Fruit fly (Drosophila melanogaster) whole organism, pupa: ENCODE measurements around the gene Culd.

Experiments used
- CG10348 ChIP-seq: fragments of 200-800 bp; sonication (Bioruptor generic); IDR thresholded peaks from 2 replicates; pipeline ENCODE4 v1.3.6; 2022; ENCODE audit warnings: missing biosample characterization, missing genetic modification characterization
- CG12605 ChIP-seq: fragments of 200-800 bp; sonication (Bioruptor generic); IDR thresholded peaks from 2 replicates; pipeline ENCODE4 v1.3.6; 2022; ENCODE audit warnings: missing biosample characterization, missing genetic modification characterization
- CG13204 ChIP-seq: fragments of 200-800 bp; sonication (Bioruptor generic); optimal IDR thresholded peaks from 2 replicates; lab custom pipeline; 2018; ENCODE audit warnings: missing biosample characterization, mild to moderate bottlenecking, missing genetic modification characterization, moderate library complexity
- CG14655 ChIP-seq: fragments of 200-800 bp; sonication (Bioruptor generic); optimal IDR thresholded peaks from 3 replicates; lab custom pipeline; 2017; ENCODE audit warnings: mild to moderate bottlenecking, missing biosample characterization, missing genetic modification reagents, missing genetic modification characterization
- CG15710 ChIP-seq: fragments of 200-800 bp; sonication (Bioruptor generic); optimal IDR thresholded peaks from 2 replicates; lab custom pipeline; 2018; ENCODE audit warnings: missing biosample characterization, mild to moderate bottlenecking, missing genetic modification characterization, moderate library complexity
- CG17806 ChIP-seq: fragments of 200-800 bp; sonication (Bioruptor generic); optimal IDR thresholded peaks from 2 replicates; lab custom pipeline; 2018; ENCODE audit warnings: missing biosample characterization, mild to moderate bottlenecking, missing genetic modification characterization, moderate library complexity
- CG32121 ChIP-seq: fragments of 200-800 bp; sonication (Bioruptor generic); IDR thresholded peaks from 2 replicates; pipeline ENCODE4 v1.3.6; 2022; ENCODE audit warnings: missing biosample characterization, missing genetic modification characterization
- CG34367 ChIP-seq: fragments of 200-800 bp; sonication (Bioruptor generic); optimal IDR thresholded peaks from 2 replicates; lab custom pipeline; 2018; ENCODE audit warnings: missing biosample characterization, mild to moderate bottlenecking, missing genetic modification characterization
- CG4496 ChIP-seq: fragments of 200-800 bp; sonication (Bioruptor generic); IDR thresholded peaks from 3 replicates; pipeline ENCODE4 v1.3.6; 2022; ENCODE audit warnings: missing biosample characterization, missing genetic modification characterization
- CG8159 ChIP-seq: fragments of 200-800 bp; sonication (Bioruptor generic); optimal IDR thresholded peaks from 3 replicates; lab custom pipeline; 2018; ENCODE audit warnings: missing biosample characterization, mild to moderate bottlenecking, missing genetic modification characterization, moderate library complexity
- CG8301 ChIP-seq: fragments of 200-800 bp; sonication (Bioruptor generic); optimal IDR thresholded peaks from 2 replicates; lab custom pipeline; 2018; ENCODE audit warnings: missing biosample characterization, mild to moderate bottlenecking, missing genetic modification characterization
- CG9948 ChIP-seq: fragments of 200-800 bp; sonication (Bioruptor generic); optimal IDR thresholded peaks from 2 replicates; lab custom pipeline; 2018; ENCODE audit warnings: missing biosample characterization, mild to moderate bottlenecking, missing genetic modification characterization, moderate library complexity
- D1 ChIP-seq: fragments of 200-800 bp; sonication (Bioruptor generic); optimal IDR thresholded peaks from 2 replicates; lab custom pipeline; 2018; ENCODE audit warnings: missing biosample characterization, mild to moderate bottlenecking, missing genetic modification characterization, moderate library complexity
- EcR ChIP-seq: fragments of 200-800 bp; sonication (Bioruptor generic); optimal IDR thresholded peaks from 3 replicates; lab custom pipeline; 2019; ENCODE audit warnings: missing biosample characterization, missing genetic modification characterization, mild to moderate bottlenecking, moderate library complexity, missing genetic modification reagents
- Ets98B ChIP-seq: fragments of 200-800 bp; sonication (Bioruptor generic); IDR thresholded peaks from 2 replicates; pipeline ENCODE4 v1.3.6; 2022; ENCODE audit warnings: missing biosample characterization, missing genetic modification characterization
- Pif1A ChIP-seq: fragments of 200-800 bp; sonication (Bioruptor generic); optimal IDR thresholded peaks from 3 replicates; lab custom pipeline; 2016; ENCODE audit warnings: missing biosample characterization, missing genetic modification characterization
- Pif1B ChIP-seq: fragments of 200-800 bp; sonication (Bioruptor generic); optimal IDR thresholded peaks from 3 replicates; lab custom pipeline; 2016; ENCODE audit warnings: missing biosample characterization, missing genetic modification characterization
- Snoo ChIP-seq: fragments of 200-800 bp; sonication (Bioruptor generic); optimal IDR thresholded peaks from 3 replicates; lab custom pipeline; 2017; ENCODE audit warnings: missing biosample characterization, mild to moderate bottlenecking, missing genetic modification characterization, inconsistent platforms
- fd96Ca ChIP-seq: fragments of 200-800 bp; sonication (Bioruptor generic); IDR thresholded peaks from 3 replicates; pipeline ENCODE4 v1.3.6; 2022; ENCODE audit warnings: missing biosample characterization, missing genetic modification characterization
- gl ChIP-seq: fragments of 200-800 bp; sonication (Bioruptor generic); optimal IDR thresholded peaks from 2 replicates; lab custom pipeline; 2018; ENCODE audit warnings: missing biosample characterization, mild to moderate bottlenecking, missing genetic modification characterization
- rn ChIP-seq: fragments of 200-800 bp; sonication (Bioruptor generic); IDR thresholded peaks from 2 replicates; pipeline ENCODE4 v1.3.6; 2022; ENCODE audit warnings: missing biosample characterization, missing genetic modification characterization

The Culd gene

dm6 chr3L:8358776-8359455 is 2.8 kb upstream of the Culd start:
- TF ChIP-seq Snoo (tag; lab: Kevin White, UChicago) = no peak
- peak; percentile 49; the same call in 1 of the 2 replicates for TF ChIP-seq CG12605 (GFP tag; lab: Robert Waterston, UW)

DNA sequence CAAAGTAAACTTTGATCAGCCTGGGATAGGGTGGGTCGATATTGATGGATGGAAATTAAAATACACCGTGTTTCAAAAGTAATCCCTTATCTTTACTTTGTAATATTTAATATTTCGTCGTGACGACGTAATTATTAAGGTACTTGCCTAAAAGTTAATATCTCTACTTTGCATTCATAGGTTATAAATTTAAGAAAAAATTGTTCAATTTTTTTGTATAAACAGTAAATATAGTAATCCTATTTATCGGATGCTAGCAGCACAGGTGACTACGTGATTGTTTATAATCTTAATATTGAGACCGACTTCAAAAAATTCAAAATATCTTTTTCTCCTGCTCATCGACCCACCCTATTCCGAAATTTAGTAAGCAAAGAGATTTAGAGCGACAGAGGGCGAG is 2.0 kb upstream of the Culd start:
- peak; percentile 55 for TF ChIP-seq Snoo (tag; lab: Kevin White, UChicago)
- peak; percentile 43 for TF ChIP-seq CG34367
- TF ChIP-seq CG4496 (GFP tag; lab: Robert Waterston, UW) = no peak
- no peak for TF ChIP-seq CG12605 (GFP tag; lab: Robert Waterston, UW)
- TF ChIP-seq Pif1B = no peak
- TF ChIP-seq Ets98B (GFP tag; lab: Robert Waterston, UW) = no peak
- TF ChIP-seq CG17806 (tag; lab: Kevin White, UChicago) = peak; percentile 53
- TF ChIP-seq CG8159 = peak; percentile 73

DNA sequence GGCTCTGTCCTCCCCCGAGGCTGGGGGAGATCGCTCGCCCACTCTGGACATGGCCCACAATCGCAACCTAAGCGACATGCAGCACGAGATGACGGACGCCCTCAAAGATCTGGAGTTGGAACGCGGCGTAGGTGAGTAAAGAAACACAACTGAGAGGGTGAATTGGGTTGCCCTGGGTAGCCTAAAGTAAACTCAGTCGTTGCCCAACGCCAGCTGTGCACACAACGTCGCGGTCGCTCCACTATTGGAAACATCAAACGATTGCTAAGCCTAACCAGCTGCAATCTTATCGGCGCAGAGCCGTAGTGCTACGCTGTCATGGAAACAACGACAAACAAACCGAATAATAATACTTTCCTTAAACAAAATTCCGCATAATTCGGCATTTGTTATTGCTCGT is 8.8 kb downstream of the Culd start:
- TF ChIP-seq EcR (GFP tag; lab: Kevin White, UChicago) (no peak), CG8159 (no peak), CG10348 (GFP tag; lab: Robert Waterston, UW) (no peak)

- peak; percentile 49 for TF ChIP-seq Ets98B (GFP tag; lab: Robert Waterston, UW)
- TF ChIP-seq CG8159 = peak; percentile 80
- 0 out of 2 replicates have a peak, but pooled peaks have one; percentile 11 for TF ChIP-seq rn
- peak; percentile 76 for TF ChIP-seq Snoo (tag; lab: Kevin White, UChicago)
- peak; percentile 56 for TF ChIP-seq CG34367
- no peak for TF ChIP-seq CG12605 (GFP tag; lab: Robert Waterston, UW)
- TF ChIP-seq Pif1A = no peak
- peak; percentile 64 for TF ChIP-seq CG9948 (tag; lab: Kevin White, UChicago)
- TF ChIP-seq EcR (GFP tag; lab: Kevin White, UChicago) = peak; percentile 85
- TF ChIP-seq CG4496 (GFP tag; lab: Robert Waterston, UW) = peak; percentile 52; the same call in 1 of the 3 replicates
- peak; percentile 63 for TF ChIP-seq CG17806 (tag; lab: Kevin White, UChicago)
- TF ChIP-seq Pif1B = no peak
- TF ChIP-seq CG32121 (GFP tag; lab: Robert Waterston, UW) = no peak
- TF ChIP-seq CG15710 (tag; lab: Kevin White, UChicago) = peak; percentile 80
- TF ChIP-seq gl (tag; lab: Kevin White, UChicago) = no peak
- no peak for TF ChIP-seq CG13204
These were observed 9.8 kb downstream of the Culd start, which contains the start of the genes CG7182 and GAPcenA for dm6 chr3L:8346100-8346980. TSS of gene CG7182 (minus strand) at chr3L:8346382. TSS of gene GAPcenA (plus strand) at chr3L:8346561.

- TF ChIP-seq CG8159 (no peak), CG34367 (no peak), CG4496 (GFP tag; lab: Robert Waterston, UW) (no peak), CG13204 (no peak), rn (no peak), Snoo (tag; lab: Kevin White, UChicago) (no peak), CG14655 (GFP tag; lab: Kevin White, UChicago) (no peak), EcR (GFP tag; lab: Kevin White, UChicago) (no peak), Pif1B (no peak), Ets98B (GFP tag; lab: Robert Waterston, UW) (no peak), CG32121 (GFP tag; lab: Robert Waterston, UW) (no peak), CG10348 (GFP tag; lab: Robert Waterston, UW) (no peak), fd96Ca (GFP tag; lab: Robert Waterston, UW) (no peak), CG8301 (no peak), CG9948 (tag; lab: Kevin White, UChicago) (no peak), D1 (tag; lab: Kevin White, UChicago) (no peak)
These were observed 10.9 kb downstream of the Culd start for dm6 chr3L:8345182-8345581.

DNA sequence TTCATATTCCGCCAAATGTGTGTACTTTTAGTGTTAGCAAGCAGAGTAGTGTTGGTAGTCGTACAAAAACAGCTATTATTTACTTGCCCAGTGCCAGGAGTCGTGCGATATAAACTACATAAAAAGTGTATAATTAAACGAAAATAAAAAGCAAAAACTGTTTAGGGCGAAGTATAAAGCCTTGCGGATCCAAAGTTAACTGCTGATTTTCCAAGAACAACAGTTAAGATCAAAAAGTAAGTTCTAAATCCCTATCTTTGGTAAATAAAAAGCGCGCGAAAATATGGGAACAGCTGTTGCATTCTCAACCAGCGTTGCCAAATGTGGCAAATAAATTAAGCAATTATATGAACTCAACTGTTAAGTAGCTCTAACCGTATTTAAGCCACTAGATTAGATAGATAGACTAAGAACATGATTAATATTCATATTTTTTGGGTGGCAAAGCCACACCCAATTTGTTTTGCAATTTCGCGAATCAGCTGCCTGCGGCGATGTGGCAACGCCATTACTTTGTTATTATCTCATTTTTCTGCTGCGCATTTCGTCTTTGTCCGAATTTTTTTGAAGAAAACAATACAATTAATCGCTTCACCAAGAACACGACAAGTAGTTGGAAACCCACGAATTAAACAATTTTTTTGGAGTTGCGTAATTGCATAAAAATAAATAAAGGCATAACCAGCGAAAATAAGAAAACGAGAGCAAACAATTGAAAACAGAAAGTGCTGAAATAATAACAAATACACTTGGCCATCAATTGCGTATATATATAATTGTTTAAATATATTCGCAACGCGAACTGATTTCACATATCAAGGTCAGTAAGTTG is 15.6 kb downstream of the Culd start, which contains the start of the genes Prim1 and CG7083:
TSS of gene Prim1 (plus strand) at position 51 of the 832 bp plus-strand sequence.
TSS of gene CG7083 (plus strand) at position 522 of the 832 bp plus-strand sequence.
- TF ChIP-seq CG9948 (tag; lab: Kevin White, UChicago) = no peak
- TF ChIP-seq EcR (GFP tag; lab: Kevin White, UChicago) = no peak
- peak; percentile 28 for TF ChIP-seq CG8301
- TF ChIP-seq CG10348 (GFP tag; lab: Robert Waterston, UW) = no peak
- TF ChIP-seq rn = no peak
- no peak for TF ChIP-seq Pif1B
- peak; percentile 49 for TF ChIP-seq CG34367
- peak; percentile 44 for TF ChIP-seq CG15710 (tag; lab: Kevin White, UChicago)
- peak; percentile 44; the same call in 2 of the 3 replicates for TF ChIP-seq CG4496 (GFP tag; lab: Robert Waterston, UW)
- no peak for TF ChIP-seq D1 (tag; lab: Kevin White, UChicago)
- peak; percentile 26 for TF ChIP-seq Snoo (tag; lab: Kevin White, UChicago)
- no peak for TF ChIP-seq gl (tag; lab: Kevin White, UChicago)
- TF ChIP-seq Pif1A = peak; percentile 68
- peak; percentile 38 for TF ChIP-seq CG17806 (tag; lab: Kevin White, UChicago)
- no peak for TF ChIP-seq CG14655 (GFP tag; lab: Kevin White, UChicago)
- no peak for TF ChIP-seq Ets98B (GFP tag; lab: Robert Waterston, UW)
- no peak for TF ChIP-seq CG32121 (GFP tag; lab: Robert Waterston, UW)
- TF ChIP-seq fd96Ca (GFP tag; lab: Robert Waterston, UW) = no peak
- peak; percentile 57 for TF ChIP-seq CG8159
